Worm (Caenorhabditis elegans): ENCODE data around the gene dsl-2.

DNA sequence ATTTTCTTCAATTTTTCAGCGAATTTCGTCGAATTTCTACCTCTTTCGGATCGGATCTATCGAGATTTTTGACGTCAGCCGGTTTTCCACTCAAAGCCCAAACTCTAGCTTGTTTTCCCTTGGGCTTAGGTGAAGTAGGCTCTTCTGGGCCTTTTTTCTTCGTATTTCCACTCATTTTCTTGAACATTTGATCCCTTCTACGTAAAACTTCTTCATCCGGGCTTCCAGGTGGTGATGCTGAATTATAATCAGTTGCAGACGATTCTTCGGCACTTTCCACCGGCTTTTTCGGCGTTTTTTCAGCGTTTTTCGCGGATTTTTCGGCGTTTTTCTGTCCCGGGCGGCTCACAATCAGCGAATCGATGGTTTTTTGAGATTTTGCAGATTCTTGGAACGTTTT, 33.4 kb upstream of the dsl-2 start:
- no peak for TF ChIP-seq nhr-232 (tag; optimal IDR thresholded peaks at IDR 0.05)
- no peak for TF ChIP-seq ztf-16 (tag; optimal IDR thresholded peaks at IDR 0.05)
- no peak for TF ChIP-seq pax-1 (tag; optimal IDR thresholded peaks at IDR 0.05)
- no peak for TF ChIP-seq ets-4 (tag; optimal IDR thresholded peaks at IDR 0.05)
- TF ChIP-seq ceh-18 (tag; optimal IDR thresholded peaks at IDR 0.05) = no peak
- TF ChIP-seq dmd-4 (tag; optimal IDR thresholded peaks at IDR 0.05; ENCODE audit: borderline replicate concordance) = no peak
- no peak for TF ChIP-seq K02D7.2 (tag; optimal IDR thresholded peaks at IDR 0.05)
- TF ChIP-seq fkh-10 (GFP tag; optimal IDR thresholded peaks at IDR 0.05) = no peak
- no peak for TF ChIP-seq ceh-45 (GFP tag; IDR thresholded peaks at IDR 0.05)
- TF ChIP-seq ama-1 (optimal IDR thresholded peaks at IDR 0.05) = no peak
- no peak for TF ChIP-seq sox-4 (tag; optimal IDR thresholded peaks at IDR 0.05)
